Worm (Caenorhabditis elegans) whole organism, L4/young adult: ENCODE data around the gene ser-4.

Experiments used
- W03F9.2 ChIP-seq: fragments of 150-350 bp; optimal IDR thresholded peaks from 2 replicates; lab custom pipeline; 2014; ENCODE audit warnings: missing biosample characterization, missing genetic modification characterization
- him-1 ChIP-seq: sonication (generic microtip); optimal IDR thresholded peaks from 2 replicates; lab custom pipeline; 2016; ENCODE audit warnings: missing genotype, missing genetic modification reagents, missing genetic modification characterization, missing compliant biosample characterization

DNA sequence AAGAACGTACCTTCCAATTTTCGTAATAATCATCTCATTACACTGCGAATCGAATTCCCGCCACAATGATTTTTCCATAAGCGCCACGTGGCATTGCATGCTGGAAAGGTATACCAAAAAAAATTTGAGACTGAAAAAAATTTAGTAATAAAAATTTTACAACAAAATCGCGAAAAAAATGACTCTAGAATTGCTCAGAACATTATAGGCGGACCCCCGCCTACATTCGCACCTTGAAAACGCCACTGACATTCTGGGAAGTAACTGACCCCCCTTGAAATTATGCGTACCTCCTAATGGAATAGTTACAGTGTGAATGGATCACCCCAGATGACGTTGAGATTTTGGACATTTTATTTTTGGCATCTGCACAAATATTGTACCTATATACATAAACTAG, 37.1 kb upstream of the ser-4 start, which contains the start of gene tbx-43:
- TF ChIP-seq him-1 (no peak), W03F9.2 (tag; lab: Kevin White, UChicago) (no peak)
